Fruit fly (Drosophila melanogaster): ENCODE data around the gene fwe.

The fwe gene

dm6 chr3L:15815353-15816142 lies 662 bp downstream of the fwe start:
- TF ChIP-seq CG17801 (GFP tag; optimal IDR thresholded peaks at IDR 0.05; ENCODE audit: partially characterized antibody), result peak; percentile 1

dm6 chr3L:15813988-15814387 lies 2.2 kb downstream of the fwe start:
- no peak for TF ChIP-seq CG17801 (GFP tag; optimal IDR thresholded peaks at IDR 0.05; ENCODE audit: partially characterized antibody)

DNA sequence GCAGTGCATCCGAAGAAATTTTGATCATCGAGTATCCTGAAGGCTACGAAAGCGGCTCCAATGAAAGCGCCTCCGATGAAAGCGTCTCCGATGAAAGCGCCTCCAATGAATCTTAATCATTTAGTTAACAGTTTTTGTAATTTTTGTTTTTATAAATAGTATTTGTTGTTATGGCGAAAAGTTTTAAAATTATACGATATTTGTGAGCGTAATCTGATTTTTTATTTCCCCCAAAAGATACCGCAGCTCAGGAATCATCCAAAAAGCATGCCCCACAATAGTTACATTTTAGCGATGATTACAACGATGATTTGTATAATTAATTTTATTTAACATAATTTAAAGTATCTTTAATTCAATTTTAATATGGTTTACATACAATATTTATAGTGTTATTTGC lies 6.4 kb downstream of the fwe start:
- TF ChIP-seq CG17801 (GFP tag; optimal IDR thresholded peaks at IDR 0.05; ENCODE audit: partially characterized antibody), result no peak

DNA sequence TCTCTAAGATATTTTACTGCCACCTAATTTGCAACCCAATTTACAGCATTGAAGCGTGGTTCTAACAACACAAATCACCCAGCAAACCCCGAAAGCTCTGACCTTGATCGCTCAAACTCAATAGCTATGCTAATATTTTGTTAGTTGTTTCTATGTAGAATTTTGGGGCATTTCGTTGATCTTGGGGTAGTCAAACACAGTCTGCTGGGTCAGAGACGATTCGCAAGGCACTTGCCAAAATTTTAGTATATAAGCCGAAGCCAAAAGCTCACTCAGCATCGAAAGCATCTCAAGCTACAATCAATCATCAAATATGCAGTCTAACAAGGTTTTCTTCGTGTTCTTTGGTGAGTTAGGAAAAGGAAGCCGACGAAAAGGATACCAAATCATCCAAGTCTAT lies 7.0 kb downstream of the fwe start, which contains the start of gene CG13445:
CG13445 (plus strand) TSS at position 301 of the 400 bp plus-strand sequence.
- no peak for TF ChIP-seq CG17801 (GFP tag; optimal IDR thresholded peaks at IDR 0.05; ENCODE audit: partially characterized antibody)

dm6 chr3L:15808667-15809066 lies 7.5 kb downstream of the fwe start:
- TF ChIP-seq CG17801 (GFP tag; optimal IDR thresholded peaks at IDR 0.05; ENCODE audit: partially characterized antibody), result no peak

DNA sequence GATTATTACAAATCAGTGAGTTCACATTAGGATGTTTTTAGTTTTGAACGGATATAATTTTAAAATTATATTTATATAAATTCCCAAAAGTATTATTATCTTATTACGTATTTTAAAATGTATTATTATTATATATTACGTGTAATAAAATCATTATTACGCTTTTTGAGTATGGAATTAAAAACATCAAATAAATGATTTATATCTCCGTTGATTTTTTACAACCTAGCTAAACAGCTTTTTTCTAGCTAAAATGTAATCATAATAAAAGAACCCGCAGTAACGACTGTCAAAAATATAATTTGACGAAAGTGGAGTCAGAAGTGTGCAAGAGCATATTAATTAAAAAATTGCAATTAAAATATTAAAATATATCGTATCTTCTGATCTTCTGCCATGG lies 8.2 kb downstream of the fwe start, which contains the start of gene CG6244:
CG6244 (plus strand) TSS at position 301 of the 400 bp plus-strand sequence.
- no peak for TF ChIP-seq CG17801 (GFP tag; optimal IDR thresholded peaks at IDR 0.05; ENCODE audit: partially characterized antibody)

DNA sequence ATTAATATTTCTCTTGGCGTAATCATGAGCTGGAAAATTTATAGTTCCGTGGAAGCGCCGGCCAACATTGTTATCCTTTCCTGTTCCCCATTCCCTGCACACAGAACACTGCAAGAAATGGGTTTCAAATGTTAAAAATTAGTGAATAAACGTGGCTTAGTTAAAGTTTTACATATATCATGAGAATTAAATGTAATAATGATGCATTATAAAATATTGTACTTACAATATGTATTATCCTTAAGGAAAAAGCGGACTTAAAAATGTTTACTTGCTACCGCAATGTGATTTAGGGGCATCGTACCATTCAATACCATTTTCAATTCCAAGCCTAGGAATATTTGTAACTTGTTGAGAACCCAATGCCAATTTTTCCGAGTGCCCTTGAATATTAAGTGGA lies 13.6 kb downstream of the fwe start:
- no peak for TF ChIP-seq CG17801 (GFP tag; optimal IDR thresholded peaks at IDR 0.05; ENCODE audit: partially characterized antibody)

DNA sequence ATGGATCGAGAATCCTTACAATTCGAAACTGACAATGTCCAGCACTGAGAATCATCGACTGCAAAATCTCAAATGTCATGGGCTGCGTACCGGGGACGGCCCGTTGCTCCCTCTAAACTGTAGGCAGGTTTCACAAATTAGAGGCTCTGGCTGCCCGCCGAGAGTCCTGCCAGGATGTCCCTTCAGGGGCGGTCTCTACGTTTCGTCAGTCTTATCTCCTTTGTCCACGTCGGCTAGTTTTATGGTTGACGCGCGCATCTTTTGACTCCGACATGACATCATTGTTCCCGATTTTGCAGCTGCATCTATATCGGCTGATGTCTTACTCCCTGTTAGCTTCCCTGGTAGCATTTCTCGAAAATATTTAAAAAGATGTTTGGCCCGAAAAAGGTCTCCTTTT lies 14.1 kb downstream of the fwe start:
- no peak for TF ChIP-seq CG17801 (GFP tag; optimal IDR thresholded peaks at IDR 0.05; ENCODE audit: partially characterized antibody)

- no peak for TF ChIP-seq CG17801 (GFP tag; optimal IDR thresholded peaks at IDR 0.05; ENCODE audit: partially characterized antibody)
Observed at dm6 chr3L:15794311-15794710, 21.9 kb downstream of the fwe start.

dm6 chr3L:15791072-15791471 lies 25.1 kb downstream of the fwe start:
- no peak for TF ChIP-seq CG17801 (GFP tag; optimal IDR thresholded peaks at IDR 0.05; ENCODE audit: partially characterized antibody)

DNA sequence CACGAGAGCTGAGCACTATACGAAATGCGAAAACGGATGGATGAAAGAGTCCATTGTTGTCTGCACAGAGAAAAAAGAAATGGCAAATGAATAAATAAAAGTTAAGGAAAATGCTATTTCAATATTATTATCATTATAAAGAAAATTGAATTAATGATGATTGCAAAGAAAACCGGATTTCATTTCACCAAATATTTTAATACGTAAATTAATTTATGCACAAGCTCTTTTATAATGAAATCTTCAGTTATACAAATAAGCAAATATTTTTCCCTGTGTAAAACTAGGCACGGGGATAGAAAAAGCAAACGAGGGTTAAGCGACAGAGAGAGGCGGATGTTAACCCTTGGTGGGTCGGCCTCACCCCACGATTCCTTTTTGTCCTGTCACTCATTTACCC lies 28.8 kb downstream of the fwe start:
- TF ChIP-seq CG17801 (GFP tag; optimal IDR thresholded peaks at IDR 0.05; ENCODE audit: partially characterized antibody), result no peak

DNA sequence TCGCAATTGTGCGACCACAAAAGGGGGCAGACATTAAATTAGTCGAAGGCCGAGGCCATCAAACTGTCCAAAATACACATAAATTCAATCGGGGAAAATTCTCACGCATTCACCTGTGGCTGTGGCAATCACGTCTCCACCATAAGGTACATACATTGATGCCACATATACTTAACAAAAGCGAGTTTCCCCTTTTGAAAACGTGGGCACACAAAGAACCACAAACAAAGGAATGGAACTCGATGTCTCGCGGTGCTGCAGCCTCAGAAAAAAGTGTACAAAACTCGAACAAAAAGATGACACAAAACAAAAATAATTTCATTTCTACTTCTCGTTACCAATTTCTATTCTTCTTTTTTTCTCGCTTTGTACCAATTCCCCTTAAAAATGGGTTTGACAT lies 30.8 kb downstream of the fwe start:
- no peak for TF ChIP-seq CG17801 (GFP tag; optimal IDR thresholded peaks at IDR 0.05; ENCODE audit: partially characterized antibody)

dm6 chr3L:15778951-15779350 lies 37.3 kb downstream of the fwe start:
- no peak for TF ChIP-seq CG17801 (GFP tag; optimal IDR thresholded peaks at IDR 0.05; ENCODE audit: partially characterized antibody)

dm6 chr3L:15777839-15778238 lies 38.4 kb downstream of the fwe start:
- no peak for TF ChIP-seq CG17801 (GFP tag; optimal IDR thresholded peaks at IDR 0.05; ENCODE audit: partially characterized antibody)

DNA sequence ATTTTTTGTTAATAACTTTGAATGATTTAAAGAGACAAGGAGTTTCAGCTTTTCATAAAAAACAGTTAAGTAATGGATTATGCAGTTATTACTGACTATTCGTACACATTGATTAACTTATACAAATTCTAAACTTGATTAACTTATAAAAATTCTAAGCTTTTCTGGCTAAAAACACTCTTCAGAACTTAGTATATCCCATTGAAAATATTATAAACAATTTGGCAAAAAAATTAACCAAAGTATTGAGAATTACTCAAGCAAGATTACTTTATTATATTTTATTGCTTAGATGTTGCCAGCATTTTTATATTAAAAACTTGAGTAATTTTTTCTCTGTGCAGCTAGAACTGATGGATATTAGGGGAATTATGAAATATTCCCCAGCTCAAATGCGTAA lies 38.8 kb downstream of the fwe start:
- TF ChIP-seq CG17801 (GFP tag; optimal IDR thresholded peaks at IDR 0.05; ENCODE audit: partially characterized antibody), result no peak

- no peak for TF ChIP-seq CG17801 (GFP tag; optimal IDR thresholded peaks at IDR 0.05; ENCODE audit: partially characterized antibody)
Observed at dm6 chr3L:15775498-15775897, 40.7 kb downstream of the fwe start.

- TF ChIP-seq CG17801 (GFP tag; optimal IDR thresholded peaks at IDR 0.05; ENCODE audit: partially characterized antibody), result no peak
Observed at dm6 chr3L:15772239-15772638, 44.0 kb downstream of the fwe start.
